Worm (Caenorhabditis elegans) whole organism, mixed stage, embryonic: Measurements from ENCODE around the gene tbb-6.

Source experiments
- M03D4.4 ChIP-seq: sonication (generic microtip); optimal IDR thresholded peaks from 2 replicates; lab custom pipeline; 2017; ENCODE audit warnings: mild to moderate bottlenecking, missing genetic modification characterization, missing compliant biosample characterization
- bed-3 ChIP-seq: fragments of 200-800 bp; sonication (Bioruptor generic); optimal IDR thresholded peaks from 3 replicates; lab custom pipeline; 2018; ENCODE audit warnings: mild to moderate bottlenecking, missing genetic modification characterization, moderate library complexity, missing compliant biosample characterization
- blmp-1 ChIP-seq: fragments of 150-350 bp; optimal IDR thresholded peaks from 2 replicates; lab custom pipeline; 2014; ENCODE audit warnings: missing biosample characterization, missing genetic modification characterization
- ceh-39 ChIP-seq: fragments of 150-350 bp; optimal IDR thresholded peaks from 2 replicates; lab custom pipeline; 2014; ENCODE audit warnings: missing biosample characterization, missing genetic modification characterization
- ceh-43 ChIP-seq: fragments of 200-800 bp; sonication (Bioruptor generic); optimal IDR thresholded peaks from 2 replicates; lab custom pipeline; 2018; ENCODE audit warnings: mild to moderate bottlenecking, missing genetic modification characterization, moderate library complexity, missing compliant biosample characterization
- ceh-83 ChIP-seq: fragments of 200-800 bp; sonication (Bioruptor generic); optimal IDR thresholded peaks from 2 replicates; lab custom pipeline; 2018; ENCODE audit warnings: mild to moderate bottlenecking, missing genetic modification characterization, missing compliant biosample characterization
- ces-1 ChIP-seq: fragments of 150-350 bp; optimal IDR thresholded peaks from 2 replicates; lab custom pipeline; 2014; ENCODE audit warnings: missing biosample characterization, missing genetic modification reagents, missing genetic modification characterization
- cnd-1 ChIP-seq: fragments of 200-800 bp; sonication (Bioruptor generic); optimal IDR thresholded peaks from 2 replicates; lab custom pipeline; 2018; ENCODE audit warnings: mild to moderate bottlenecking, missing genetic modification characterization, missing compliant biosample characterization
- drap-1 ChIP-seq: fragments of 200-800 bp; sonication (Bioruptor generic); optimal IDR thresholded peaks from 3 replicates; lab custom pipeline; 2018; ENCODE audit warnings: mild to moderate bottlenecking, missing genetic modification characterization, missing compliant biosample characterization
- elt-1 ChIP-seq: sonication (generic microtip); optimal IDR thresholded peaks from 2 replicates; lab custom pipeline; 2017; ENCODE audit warnings: missing genetic modification characterization, mild to moderate bottlenecking, missing compliant biosample characterization, antibody characterized with exemption, moderate library complexity, borderline replicate concordance; ENCODE audit not compliant: insufficient read depth
- elt-3 ChIP-seq: fragments of 150-350 bp; optimal IDR thresholded peaks from 2 replicates; lab custom pipeline; 2014; ENCODE audit warnings: missing biosample characterization, missing genetic modification characterization
- flh-1 ChIP-seq: fragments of 200-800 bp; sonication (Bioruptor generic); optimal IDR thresholded peaks from 2 replicates; lab custom pipeline; 2018; ENCODE audit warnings: mild to moderate bottlenecking, missing genetic modification characterization, moderate library complexity, missing compliant biosample characterization
- ham-2 ChIP-seq: fragments of 200-800 bp; sonication (Bioruptor generic); optimal IDR thresholded peaks from 2 replicates; lab custom pipeline; 2018; ENCODE audit warnings: mild to moderate bottlenecking, missing genetic modification characterization, missing compliant biosample characterization
- hlh-1 ChIP-seq: fragments of 150-350 bp; optimal IDR thresholded peaks from 2 replicates; lab custom pipeline; 2014; ENCODE audit warnings: missing biosample characterization, missing genetic modification reagents, missing genetic modification characterization
- lin-13 ChIP-seq: fragments of 150-350 bp; optimal IDR thresholded peaks from 2 replicates; lab custom pipeline; 2014; ENCODE audit warnings: missing biosample characterization, missing genetic modification characterization
- lin-32 ChIP-seq: fragments of 200-800 bp; sonication (Bioruptor generic); optimal IDR thresholded peaks from 2 replicates; lab custom pipeline; 2018; ENCODE audit warnings: mild to moderate bottlenecking, missing genetic modification characterization, missing compliant biosample characterization
- lsy-2 ChIP-seq: fragments of 150-350 bp; optimal IDR thresholded peaks from 2 replicates; lab custom pipeline; 2014; ENCODE audit warnings: missing biosample characterization, missing genetic modification characterization
- mab-5 ChIP-seq: fragments of 150-350 bp; optimal IDR thresholded peaks from 2 replicates; lab custom pipeline; 2014; ENCODE audit warnings: missing biosample characterization, missing genetic modification characterization
- mep-1 ChIP-seq: fragments of 150-350 bp; optimal IDR thresholded peaks from 2 replicates; lab custom pipeline; 2017; ENCODE audit warnings: missing biosample characterization, missing genetic modification reagents, missing genetic modification characterization, inconsistent platforms
- mls-2 ChIP-seq: sonication (generic microtip); optimal IDR thresholded peaks from 2 replicates; lab custom pipeline; 2016; ENCODE audit warnings: mild to moderate bottlenecking, missing genetic modification characterization, moderate library complexity, missing compliant biosample characterization
- nhr-12 ChIP-seq: fragments of 150-350 bp; optimal IDR thresholded peaks from 2 replicates; lab custom pipeline; 2014; ENCODE audit warnings: missing biosample characterization, missing genetic modification characterization
- nhr-2 ChIP-seq: fragments of 150-350 bp; optimal IDR thresholded peaks from 2 replicates; lab custom pipeline; 2014; ENCODE audit warnings: missing biosample characterization, missing genetic modification characterization
- nhr-237 ChIP-seq: fragments of 150-350 bp; optimal IDR thresholded peaks from 2 replicates; lab custom pipeline; 2014; ENCODE audit warnings: missing biosample characterization, missing genetic modification characterization
- nhr-28 ChIP-seq: fragments of 150-350 bp; optimal IDR thresholded peaks from 2 replicates; lab custom pipeline; 2014; ENCODE audit warnings: missing biosample characterization, missing genetic modification characterization
- nhr-76 ChIP-seq: sonication (generic microtip); optimal IDR thresholded peaks from 2 replicates; lab custom pipeline; 2017; ENCODE audit warnings: missing biosample characterization, missing genetic modification characterization
- pha-4 ChIP-seq: fragments of 150-350 bp; optimal IDR thresholded peaks from 2 replicates; lab custom pipeline; 2018; ENCODE audit warnings: missing biosample characterization, missing genetic modification reagents, missing genetic modification characterization
- sem-2 ChIP-seq: fragments of 200-800 bp; sonication (Bioruptor generic); optimal IDR thresholded peaks from 2 replicates; lab custom pipeline; 2018; ENCODE audit warnings: mild to moderate bottlenecking, missing genetic modification characterization, missing compliant biosample characterization
- snpc-4 ChIP-seq: fragments of 150-350 bp; optimal IDR thresholded peaks from 2 replicates; lab custom pipeline; 2014; ENCODE audit warnings: missing biosample characterization, missing genetic modification characterization
- sptf-1 ChIP-seq: sonication (generic microtip); optimal IDR thresholded peaks from 2 replicates; lab custom pipeline; 2017; ENCODE audit warnings: mild to moderate bottlenecking, missing genetic modification characterization, moderate library complexity, missing compliant biosample characterization
- tbx-8 ChIP-seq: fragments of 200-800 bp; sonication (Bioruptor generic); optimal IDR thresholded peaks from 2 replicates; lab custom pipeline; 2018; ENCODE audit warnings: mild to moderate bottlenecking, missing genetic modification characterization, moderate library complexity, missing compliant biosample characterization
- unc-120 ChIP-seq: sonication (generic microtip); optimal IDR thresholded peaks from 2 replicates; lab custom pipeline; 2017; ENCODE audit warnings: missing genetic modification characterization, missing compliant biosample characterization; ENCODE audit not compliant: poor library complexity, severe bottlenecking
- unc-39 ChIP-seq: fragments of 150-350 bp; optimal IDR thresholded peaks from 2 replicates; lab custom pipeline; 2014; ENCODE audit warnings: missing biosample characterization, missing genetic modification characterization
- unc-62 ChIP-seq: fragments of 150-350 bp; optimal IDR thresholded peaks from 2 replicates; lab custom pipeline; 2014; ENCODE audit warnings: missing biosample characterization, missing genetic modification reagents, missing genetic modification characterization
- zip-8 ChIP-seq: fragments of 150-350 bp; optimal IDR thresholded peaks from 2 replicates; lab custom pipeline; 2014; ENCODE audit warnings: missing biosample characterization, missing genetic modification characterization
- ztf-11 ChIP-seq: fragments of 150-350 bp; optimal IDR thresholded peaks from 2 replicates; lab custom pipeline; 2014; ENCODE audit warnings: missing biosample characterization, missing genetic modification characterization

Gene tbb-6

DNA sequence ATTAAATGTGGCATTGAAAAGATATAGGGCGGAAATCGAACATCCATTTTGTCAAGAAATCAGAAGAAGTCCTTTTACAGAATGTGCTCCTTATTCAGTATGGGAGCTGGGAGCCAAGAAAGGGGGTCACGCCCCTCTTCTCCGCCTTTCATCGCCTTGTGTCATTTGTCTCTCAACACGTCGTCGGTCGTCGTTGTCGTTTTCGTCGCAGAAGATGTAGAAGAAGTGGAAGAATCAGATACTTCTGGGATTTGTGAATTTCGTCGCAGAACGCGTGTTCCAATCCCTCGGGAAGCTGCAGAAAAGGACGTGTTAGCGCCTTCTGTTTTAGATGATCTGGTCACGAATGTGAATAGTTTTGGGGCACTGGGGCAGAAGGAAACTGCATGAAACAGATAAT, 15.6 kb downstream of the tbb-6 start, which contains the start of gene bnc-1:
Gene bnc-1 (minus strand): TSS at position 101 of the 400 bp plus-strand sequence.
- TF ChIP-seq nhr-237 (tag; lab: Kevin White, UChicago) (no peak), hlh-1 (tag; lab: Kevin White, UChicago) (no peak), flh-1 (GFP tag; lab: Kevin White, UChicago) (no peak), mep-1 (tag; lab: Kevin White, UChicago) (no peak), ceh-39 (tag; lab: Kevin White, UChicago) (no peak), nhr-76 (no peak), unc-39 (tag; lab: Kevin White, UChicago) (no peak), unc-120 (no peak), pha-4 (tag; lab: Kevin White, UChicago) (no peak), cnd-1 (tag; lab: Kevin White, UChicago) (no peak), mls-2 (no peak), snpc-4 (tag; lab: Kevin White, UChicago) (no peak), unc-62 (GFP tag; lab: Kevin White, UChicago) (no peak), nhr-12 (no peak), lin-13 (tag; lab: Kevin White, UChicago) (no peak), tbx-8 (GFP tag; lab: Kevin White, UChicago) (no peak), nhr-2 (tag; lab: Kevin White, UChicago) (no peak)

ce11 chrV:12281508-12281907, 20.2 kb downstream of the tbb-6 start:
- peak; percentile 60 for TF ChIP-seq zip-8 (tag; lab: Kevin White, UChicago)
- no peak for TF ChIP-seq elt-3 (tag; lab: Kevin White, UChicago)
- TF ChIP-seq ceh-39 (tag; lab: Kevin White, UChicago): no peak
- no peak for TF ChIP-seq ztf-11
- peak; percentile 57 for TF ChIP-seq nhr-2 (tag; lab: Kevin White, UChicago)

ce11 chrV:12283187-12283586, 21.9 kb downstream of the tbb-6 start, which contains the start of gene F55C5.10:
Gene F55C5.10, plus strand, starts transcription at chrV:12283487.
- no peak for TF ChIP-seq nhr-28
- no peak for TF ChIP-seq elt-3 (tag; lab: Kevin White, UChicago)
- no peak for TF ChIP-seq M03D4.4 (tag; lab: Kevin White, UChicago)
- TF ChIP-seq lsy-2 (tag; lab: Kevin White, UChicago): no peak
- TF ChIP-seq nhr-12: no peak
- no peak for TF ChIP-seq nhr-237 (tag; lab: Kevin White, UChicago)
- TF ChIP-seq lin-32: no peak
- no peak for TF ChIP-seq mab-5 (tag; lab: Kevin White, UChicago)
- no peak for TF ChIP-seq nhr-76
- TF ChIP-seq ceh-43 (GFP tag; lab: Kevin White, UChicago): no peak
- TF ChIP-seq cnd-1 (tag; lab: Kevin White, UChicago): no peak
- TF ChIP-seq flh-1 (GFP tag; lab: Kevin White, UChicago): no peak

DNA sequence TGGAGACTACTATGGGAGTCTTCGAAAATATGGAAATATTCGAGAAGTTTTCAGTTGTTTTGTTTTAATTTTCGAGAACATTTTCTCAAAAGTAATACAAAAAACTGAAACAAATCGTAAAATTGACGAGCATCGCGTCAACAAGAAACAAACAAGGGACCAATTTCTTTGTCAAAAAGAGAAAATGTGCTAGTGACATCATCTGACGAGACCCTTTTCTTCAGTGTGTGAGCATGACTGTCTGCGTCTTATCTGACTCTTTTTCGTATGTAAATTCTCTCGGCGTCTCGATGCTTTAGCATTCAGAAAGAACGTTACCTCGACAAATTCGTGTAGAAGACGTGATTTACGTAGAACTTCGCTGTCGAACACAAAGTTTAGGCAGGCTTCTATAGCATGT, 26.3 kb downstream of the tbb-6 start:
- peak; percentile 13 for TF ChIP-seq unc-62 (GFP tag; lab: Kevin White, UChicago)
- TF ChIP-seq elt-3 (tag; lab: Kevin White, UChicago): no peak
- TF ChIP-seq, all 35 proteins: peak for 1

ce11 chrV:12288577-12288976, 27.2 kb downstream of the tbb-6 start, which contains the start of gene rskd-1:
Gene rskd-1, minus strand, starts transcription at chrV:12288615.
- TF ChIP-seq sem-2 (GFP tag; lab: Kevin White, UChicago): no peak
- peak; percentile 45 for TF ChIP-seq pha-4 (tag; lab: Kevin White, UChicago)

DNA sequence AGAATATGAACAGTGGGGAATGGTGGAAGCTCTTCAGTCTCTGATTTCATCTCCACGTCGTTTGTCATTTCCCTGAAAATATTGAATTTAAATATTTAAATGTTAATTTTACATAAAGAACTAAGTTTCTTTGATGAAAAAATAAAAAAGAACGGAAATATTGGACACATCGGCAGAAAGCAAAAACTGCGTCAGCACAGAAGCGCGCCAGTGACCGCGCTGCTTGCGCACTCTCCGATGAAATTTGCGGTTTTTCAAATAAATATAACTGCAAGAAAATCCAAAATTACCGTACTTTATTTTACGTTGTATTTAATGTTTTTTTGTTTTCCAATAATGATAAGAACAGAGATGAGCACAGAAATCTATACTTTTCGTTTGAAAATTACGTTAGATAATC, 30.3 kb downstream of the tbb-6 start, which contains the start of the genes srpa-68 and srh-16:
Gene srpa-68 (minus strand): TSS at position 72 of the 400 bp plus-strand sequence.
Gene srh-16 (plus strand): TSS at position 275 of the 400 bp plus-strand sequence.
- no peak for TF ChIP-seq mab-5 (tag; lab: Kevin White, UChicago)
- peak; percentile 82 for TF ChIP-seq lin-13 (tag; lab: Kevin White, UChicago)
- no peak for TF ChIP-seq snpc-4 (tag; lab: Kevin White, UChicago)
- peak; percentile 74 for TF ChIP-seq pha-4 (tag; lab: Kevin White, UChicago)
- no peak for TF ChIP-seq sem-2 (GFP tag; lab: Kevin White, UChicago)
- TF ChIP-seq M03D4.4 (tag; lab: Kevin White, UChicago): peak; percentile 81
- TF ChIP-seq ztf-11: no peak
- no peak for TF ChIP-seq blmp-1 (tag; lab: Kevin White, UChicago)
- TF ChIP-seq bed-3 (GFP tag; lab: Kevin White, UChicago): peak; percentile 39
- no peak for TF ChIP-seq elt-1
- no peak for TF ChIP-seq zip-8 (tag; lab: Kevin White, UChicago)
- no peak for TF ChIP-seq nhr-76
- no peak for TF ChIP-seq flh-1 (GFP tag; lab: Kevin White, UChicago)
- peak; percentile 73 for TF ChIP-seq cnd-1 (tag; lab: Kevin White, UChicago)
- peak; percentile 64 for TF ChIP-seq nhr-237 (tag; lab: Kevin White, UChicago)
- peak; percentile 88 for TF ChIP-seq sptf-1 (tag; lab: Kevin White, UChicago)
- TF ChIP-seq nhr-12: no peak
- TF ChIP-seq unc-120: peak; percentile 23
- TF ChIP-seq unc-62 (GFP tag; lab: Kevin White, UChicago): peak; percentile 29
- TF ChIP-seq hlh-1 (tag; lab: Kevin White, UChicago): peak; percentile 38
- no peak for TF ChIP-seq tbx-8 (GFP tag; lab: Kevin White, UChicago)
- peak; percentile 76 for TF ChIP-seq drap-1 (GFP tag; lab: Kevin White, UChicago)
- TF ChIP-seq ces-1 (GFP tag; lab: Kevin White, UChicago): peak; percentile 24
- peak; percentile 87 for TF ChIP-seq lsy-2 (tag; lab: Kevin White, UChicago)
- TF ChIP-seq ceh-83 (GFP tag; lab: Kevin White, UChicago): peak; percentile 60
- TF ChIP-seq elt-3 (tag; lab: Kevin White, UChicago): no peak
- TF ChIP-seq mep-1 (tag; lab: Kevin White, UChicago): peak; percentile 94
- TF ChIP-seq unc-39 (tag; lab: Kevin White, UChicago): no peak
- peak; percentile 64 for TF ChIP-seq ceh-43 (GFP tag; lab: Kevin White, UChicago)
- TF ChIP-seq ham-2 (GFP tag; lab: Kevin White, UChicago): no peak
- peak; percentile 73 for TF ChIP-seq ceh-39 (tag; lab: Kevin White, UChicago)
- TF ChIP-seq mls-2: peak; percentile 38
- no peak for TF ChIP-seq lin-32
